Worm (Caenorhabditis elegans): ENCODE results near the gene C08B6.5.

ce11 chrV:10166368-10166767, 48.8 kb downstream of the C08B6.5 start, which contains the start of gene C51E3.6:
- no peak for TF ChIP-seq dpff-1 (tag; optimal IDR thresholded peaks at IDR 0.05)
- no peak for TF ChIP-seq mel-28 (tag; optimal IDR thresholded peaks at IDR 0.05; ENCODE audit: borderline replicate concordance)
- no peak for TF ChIP-seq hmg-1.2 (GFP tag; IDR thresholded peaks at IDR 0.05)
- no peak for TF ChIP-seq ceh-27 (GFP tag; optimal IDR thresholded peaks at IDR 0.05)
- no peak for TF ChIP-seq unc-62 (GFP tag; optimal IDR thresholded peaks at IDR 0.05)
- TF ChIP-seq mxl-1 (tag; optimal IDR thresholded peaks at IDR 0.05), result no peak
- no peak for TF ChIP-seq zfh-2 (GFP tag; conservative IDR thresholded peaks at IDR 0.05)
- TF ChIP-seq F22D6.2 (tag; optimal IDR thresholded peaks at IDR 0.05), result no peak
- TF ChIP-seq snpc-4 (GFP tag; optimal IDR thresholded peaks at IDR 0.05), result no peak
- TF ChIP-seq snpc-4 (tag; optimal IDR thresholded peaks at IDR 0.05), result no peak
- TF ChIP-seq ceh-58 (GFP tag; IDR thresholded peaks at IDR 0.05), result no peak
- no peak for TF ChIP-seq ekl-4 (GFP tag; IDR thresholded peaks at IDR 0.05)
